Worm (Caenorhabditis elegans): ENCODE results near the gene trxr-2.

Gene trxr-2

ce11 chrIII:8925539-8925938 lies 12.0 kb downstream of the trxr-2 start:
- peak; percentile 31 for TF ChIP-seq blmp-1 (tag; optimal IDR thresholded peaks at IDR 0.05)
- TF ChIP-seq nhr-71 (tag; optimal IDR thresholded peaks at IDR 0.05), result no peak
- peak; percentile 51 for TF ChIP-seq nhr-85 (tag)

- TF ChIP-seq irx-1 (tag; optimal IDR thresholded peaks at IDR 0.05) (no peak), nhr-19 (GFP tag; conservative IDR thresholded peaks at IDR 0.05) (no peak), dpl-1 (GFP tag; optimal IDR thresholded peaks at IDR 0.05) (peak in 2 of 3 experiments; percentile 6 to 26), efl-1 (optimal IDR thresholded peaks at IDR 0.05) (no peak), efl-1 (GFP tag; optimal IDR thresholded peaks at IDR 0.05 in 1 of 2) (no peak), ztf-4 (tag; optimal IDR thresholded peaks at IDR 0.05) (no peak), nhr-20 (tag; optimal IDR thresholded peaks at IDR 0.05) (peak; percentile 50), xbp-1 (tag; optimal IDR thresholded peaks at IDR 0.05) (no peak), zip-4 (GFP tag; optimal IDR thresholded peaks at IDR 0.05) (no peak), nhr-90 (tag; optimal IDR thresholded peaks at IDR 0.05; ENCODE audit: poor library complexity) (no peak), pqm-1 (tag; optimal IDR thresholded peaks at IDR 0.05) (no peak), unc-62 (GFP tag; optimal IDR thresholded peaks at IDR 0.05) (no peak), aha-1 (tag; optimal IDR thresholded peaks at IDR 0.05) (no peak), lir-3 (tag; optimal IDR thresholded peaks at IDR 0.05; ENCODE audit: poor library complexity) (no peak), lin-35 (GFP tag; optimal IDR thresholded peaks at IDR 0.05) (no peak), sptf-1 (tag; optimal IDR thresholded peaks at IDR 0.05) (no peak), jun-1 (tag; optimal IDR thresholded peaks at IDR 0.05) (no peak), ceh-90 (tag; optimal IDR thresholded peaks at IDR 0.05) (no peak), lin-14 (GFP tag; optimal IDR thresholded peaks at IDR 0.05) (peak; percentile 62), ceh-8 (GFP tag; optimal IDR thresholded peaks at IDR 0.05) (no peak), snu-23 (GFP tag; optimal IDR thresholded peaks at IDR 0.05) (peak; percentile 20), ceh-63 (GFP tag; optimal IDR thresholded peaks at IDR 0.05) (no peak), nhr-85 (tag) (no peak), Y116A8C.19 (tag; optimal IDR thresholded peaks at IDR 0.05; ENCODE audit: borderline replicate concordance) (no peak), aly-2 (tag; optimal IDR thresholded peaks at IDR 0.05) (no peak), mab-9 (GFP tag; IDR thresholded peaks at IDR 0.05) (no peak), blmp-1 (tag; optimal IDR thresholded peaks at IDR 0.05) (peak; percentile 87), sox-4 (tag; optimal IDR thresholded peaks at IDR 0.05) (no peak), ztf-11 (tag; optimal IDR thresholded peaks at IDR 0.05) (no peak), mef-2 (tag; optimal IDR thresholded peaks at IDR 0.05) (no peak), nhr-11 (tag; optimal IDR thresholded peaks at IDR 0.05) (no peak), tbx-2 (tag; optimal IDR thresholded peaks at IDR 0.05) (no peak), fos-1 (tag; optimal IDR thresholded peaks at IDR 0.05) (no peak), nhr-71 (tag; optimal IDR thresholded peaks at IDR 0.05) (peak; percentile 13), grh-1 (GFP tag; IDR thresholded peaks at IDR 0.05) (no peak), mep-1 (tag; optimal IDR thresholded peaks at IDR 0.05) (peak; percentile 33), swsn-7 (tag; optimal IDR thresholded peaks at IDR 0.05) (no peak), fkh-10 (GFP tag; optimal IDR thresholded peaks at IDR 0.05) (no peak), pax-3 (tag; optimal IDR thresholded peaks at IDR 0.05) (no peak)
Measured at ce11 chrIII:8926512-8926911, 12.9 kb downstream of the trxr-2 start.

- TF ChIP-seq mdl-1 (tag; optimal IDR thresholded peaks at IDR 0.05) (no peak), nhr-11 (tag; optimal IDR thresholded peaks at IDR 0.05) (no peak), F16B12.6 (tag; optimal IDR thresholded peaks at IDR 0.05) (no peak), nhr-19 (GFP tag; conservative IDR thresholded peaks at IDR 0.05) (no peak), fkh-8 (tag; optimal IDR thresholded peaks at IDR 0.05) (no peak), dsc-1 (tag; optimal IDR thresholded peaks at IDR 0.05) (no peak), tbx-2 (tag; optimal IDR thresholded peaks at IDR 0.05) (no peak), zip-4 (GFP tag; optimal IDR thresholded peaks at IDR 0.05) (no peak), sptf-1 (tag; optimal IDR thresholded peaks at IDR 0.05) (no peak), lin-14 (GFP tag; optimal IDR thresholded peaks at IDR 0.05) (no peak), ceh-8 (GFP tag; optimal IDR thresholded peaks at IDR 0.05) (no peak), alr-1 (tag; optimal IDR thresholded peaks at IDR 0.05; ENCODE audit: borderline replicate concordance) (no peak), nhr-71 (tag; optimal IDR thresholded peaks at IDR 0.05) (no peak), nhr-20 (tag; optimal IDR thresholded peaks at IDR 0.05) (no peak), hlh-17 (GFP tag; optimal IDR thresholded peaks at IDR 0.05; ENCODE audit: borderline replicate concordance) (no peak), ets-5 (GFP tag; IDR thresholded peaks at IDR 0.05) (no peak), nhr-12 (tag; optimal IDR thresholded peaks at IDR 0.05) (no peak), aly-2 (tag; optimal IDR thresholded peaks at IDR 0.05) (no peak), efl-1 (optimal IDR thresholded peaks at IDR 0.05) (no peak), efl-1 (GFP tag; optimal IDR thresholded peaks at IDR 0.05 in 1 of 2) (no peak), sup-37 (GFP tag; optimal IDR thresholded peaks at IDR 0.05) (no peak)
Measured at ce11 chrIII:8929723-8930122, 16.2 kb downstream of the trxr-2 start, which contains the start of gene arrd-15. TSS of gene arrd-15 (plus strand) at chrIII:8930023.
